Worm (Caenorhabditis elegans) whole organism, L1 larva: ENCODE results near the gene mrpl-44.
A peak's percentile ranks its signal among the peaks of the same experiment; 100 is the strongest.

ENCODE experiments used
- C04F5.9 ChIP-seq: sonication (generic microtip); optimal IDR thresholded peaks from 2 replicates; lab custom pipeline; 2016; ENCODE audit warnings: missing genetic modification characterization, missing compliant biosample characterization
- C34B4.2 ChIP-seq: sonication (generic microtip); optimal IDR thresholded peaks from 2 replicates; lab custom pipeline; 2017; ENCODE audit warnings: mild to moderate bottlenecking, missing genetic modification characterization, missing compliant biosample characterization
- F16B12.6 ChIP-seq: fragments of 150-350 bp; optimal IDR thresholded peaks from 2 replicates; lab custom pipeline; 2014; ENCODE audit warnings: missing biosample characterization, missing genetic modification characterization
- Y116A8C.19 ChIP-seq: sonication (generic microtip); optimal IDR thresholded peaks from 2 replicates; lab custom pipeline; 2016; ENCODE audit warnings: missing compliant biosample characterization, missing genetic modification characterization, borderline replicate concordance
- aha-1 ChIP-seq: fragments of 150-350 bp; optimal IDR thresholded peaks from 2 replicates; lab custom pipeline; 2014; ENCODE audit warnings: missing biosample characterization, missing genetic modification characterization
- alr-1 ChIP-seq: fragments of 200-800 bp; sonication (Bioruptor generic); optimal IDR thresholded peaks from 2 replicates; lab custom pipeline; 2018; ENCODE audit warnings: borderline replicate concordance, mild to moderate bottlenecking, missing genetic modification characterization, missing compliant biosample characterization
- ama-1 ChIP-seq: fragments of 150-350 bp; optimal IDR thresholded peaks from 2 replicates; lab custom pipeline; 2014
- ceh-63 ChIP-seq: fragments of 200-800 bp; sonication (Bioruptor generic); optimal IDR thresholded peaks from 2 replicates; lab custom pipeline; 2018; ENCODE audit warnings: mild to moderate bottlenecking, missing genetic modification characterization, missing compliant biosample characterization
- ceh-88 ChIP-seq: fragments of 200-800 bp; sonication (Bioruptor generic); IDR thresholded peaks from 2 replicates; pipeline ENCODE4 v1.3.6; 2022; ENCODE audit warnings: missing genetic modification characterization, missing compliant biosample characterization
- ces-1 ChIP-seq: fragments of 150-350 bp; optimal IDR thresholded peaks from 2 replicates; lab custom pipeline; 2014; ENCODE audit warnings: missing biosample characterization, missing genetic modification reagents, missing genetic modification characterization
- dpl-1 ChIP-seq, 3 experiments: fragments of 150-350 bp in 2 of 3; sonication (generic microtip) in 1 of 3; optimal IDR thresholded peaks; 2 replicates each; lab custom pipeline; 2014 to 2017; ENCODE audit warnings: missing biosample characterization in 3 of 3, missing genetic modification characterization in 3 of 3, missing genetic modification reagents in 3 of 3
- dsc-1 ChIP-seq: sonication (generic microtip); optimal IDR thresholded peaks from 2 replicates; lab custom pipeline; 2016; ENCODE audit warnings: mild to moderate bottlenecking, missing genetic modification characterization, missing compliant biosample characterization
- elt-3 ChIP-seq, 6 experiments: fragments of 150-350 bp in 1 of 6; sonication (generic microtip); optimal IDR thresholded peaks; 2 replicates each; lab custom pipeline; 2017 to 2018; ENCODE audit warnings: missing biosample characterization in 6 of 6, missing genetic modification characterization in 6 of 6, inconsistent platforms in 1 of 6
- fkh-4 ChIP-seq: sonication (generic microtip); optimal IDR thresholded peaks from 2 replicates; lab custom pipeline; 2016; ENCODE audit warnings: missing compliant biosample characterization, missing genetic modification characterization, borderline replicate concordance
- grh-1 ChIP-seq: fragments of 200-800 bp; sonication (Bioruptor generic); IDR thresholded peaks from 2 replicates; pipeline ENCODE4 v1.3.6; 2022; ENCODE audit warnings: missing genetic modification reagents, missing genetic modification characterization, missing compliant biosample characterization
- hpl-2 ChIP-seq: fragments of 150-350 bp; optimal IDR thresholded peaks from 2 replicates; lab custom pipeline; 2014; ENCODE audit warnings: missing biosample characterization, missing genetic modification reagents, missing genetic modification characterization
- jun-1 ChIP-seq: fragments of 150-350 bp; optimal IDR thresholded peaks from 2 replicates; lab custom pipeline; 2014; ENCODE audit warnings: missing biosample characterization, missing genetic modification reagents, missing genetic modification characterization
- lin-14 ChIP-seq: fragments of 200-800 bp; sonication (Bioruptor generic); optimal IDR thresholded peaks from 2 replicates; lab custom pipeline; 2018; ENCODE audit warnings: mild to moderate bottlenecking, missing genetic modification characterization, moderate library complexity, missing compliant biosample characterization
- lir-3 ChIP-seq: sonication (generic microtip); optimal IDR thresholded peaks from 2 replicates; lab custom pipeline; 2016; ENCODE audit warnings: mild to moderate bottlenecking, missing genetic modification characterization, moderate library complexity, missing compliant biosample characterization; ENCODE audit not compliant: poor library complexity
- lsy-2 ChIP-seq, 2 experiments: fragments of 150-350 bp; optimal IDR thresholded peaks; 2 replicates each; lab custom pipeline; 2014; ENCODE audit warnings: missing biosample characterization in 2 of 2, missing genetic modification characterization in 2 of 2
- mdl-1 ChIP-seq, 2 experiments: fragments of 150-350 bp; optimal IDR thresholded peaks; 2 replicates each; lab custom pipeline; 2014 to 2017; ENCODE audit warnings: missing biosample characterization in 2 of 2, missing genetic modification characterization in 2 of 2, inconsistent platforms in 1 of 2
- mef-2 ChIP-seq: fragments of 150-350 bp; optimal IDR thresholded peaks from 2 replicates; lab custom pipeline; 2014; ENCODE audit warnings: missing biosample characterization, missing genetic modification characterization
- nhr-11 ChIP-seq: fragments of 150-350 bp; optimal IDR thresholded peaks from 2 replicates; lab custom pipeline; 2014; ENCODE audit warnings: missing biosample characterization, missing genetic modification characterization
- nhr-19 ChIP-seq: fragments of 200-800 bp; sonication (Bioruptor generic); conservative IDR thresholded peaks from 2 replicates; pipeline ENCODE4 v1.3.6; 2022; ENCODE audit warnings: missing genetic modification characterization, missing compliant biosample characterization
- nhr-20 ChIP-seq: sonication (generic microtip); optimal IDR thresholded peaks from 2 replicates; lab custom pipeline; 2016; ENCODE audit warnings: mild to moderate bottlenecking, missing genetic modification characterization, missing compliant biosample characterization
- nhr-71 ChIP-seq: sonication (generic microtip); optimal IDR thresholded peaks from 2 replicates; lab custom pipeline; 2016; ENCODE audit warnings: mild to moderate bottlenecking, missing genetic modification characterization, moderate library complexity, missing compliant biosample characterization
- nhr-77 ChIP-seq: fragments of 150-350 bp; optimal IDR thresholded peaks from 2 replicates; lab custom pipeline; 2014; ENCODE audit warnings: missing biosample characterization, missing genetic modification characterization
- rnt-1 ChIP-seq: sonication (generic microtip); optimal IDR thresholded peaks from 2 replicates; lab custom pipeline; 2016; ENCODE audit warnings: mild to moderate bottlenecking, missing genetic modification characterization, moderate library complexity, missing compliant biosample characterization
- snu-23 ChIP-seq: sonication (generic microtip); optimal IDR thresholded peaks from 2 replicates; lab custom pipeline; 2016; ENCODE audit warnings: missing genetic modification characterization, missing compliant biosample characterization
- sptf-1 ChIP-seq: fragments of 150-350 bp; optimal IDR thresholded peaks from 2 replicates; lab custom pipeline; 2014; ENCODE audit warnings: missing biosample characterization, missing genetic modification characterization
- swsn-7 ChIP-seq: sonication (generic microtip); optimal IDR thresholded peaks from 2 replicates; lab custom pipeline; 2016; ENCODE audit warnings: missing genetic modification characterization, missing compliant biosample characterization
- unc-30 ChIP-seq: sonication (generic microtip); optimal IDR thresholded peaks from 2 replicates; lab custom pipeline; 2017; ENCODE audit warnings: missing biosample characterization, missing genetic modification characterization
- unc-86 ChIP-seq: sonication (generic microtip); optimal IDR thresholded peaks from 2 replicates; lab custom pipeline; 2016; ENCODE audit warnings: missing genetic modification characterization, missing compliant biosample characterization
- vab-15 ChIP-seq: sonication (generic microtip); optimal IDR thresholded peaks from 2 replicates; lab custom pipeline; 2017; ENCODE audit warnings: missing genotype, mild to moderate bottlenecking, missing genetic modification characterization, missing compliant biosample characterization
- zag-1 ChIP-seq: fragments of 150-350 bp; optimal IDR thresholded peaks from 2 replicates; lab custom pipeline; 2014; ENCODE audit warnings: missing biosample characterization, missing genetic modification characterization
- ztf-11 ChIP-seq, 2 experiments: sonication (generic microtip); optimal IDR thresholded peaks; 2 replicates each; lab custom pipeline; 2016 to 2017; ENCODE audit warnings: missing genetic modification characterization in 2 of 2, missing biosample characterization in 1 of 2, missing compliant biosample characterization in 1 of 2
- ztf-4 ChIP-seq: fragments of 150-350 bp; optimal IDR thresholded peaks from 2 replicates; lab custom pipeline; 2014; ENCODE audit warnings: missing biosample characterization, missing genetic modification characterization

mrpl-44 gene

ce11 chrIII:9081763-9082162 lies 7.4 kb downstream of the mrpl-44 start, which contains the start of gene far-2:
Gene far-2, plus strand, starts transcription at chrIII:9081828.
- TF ChIP-seq mdl-1 (tag; optimal IDR thresholded peaks at IDR 0.05; lab: Kevin White, UChicago) (no peak), mef-2 (tag; lab: Kevin White, UChicago) (no peak), unc-86 (no peak), ces-1 (GFP tag; lab: Kevin White, UChicago) (no peak), grh-1 (GFP tag; lab: Robert Waterston, UW) (no peak), vab-15 (no peak), aha-1 (tag; lab: Kevin White, UChicago) (no peak), ztf-11 (tag; optimal IDR thresholded peaks at IDR 0.05; lab: Kevin White, UChicago) (no peak), ceh-63 (GFP tag; lab: Kevin White, UChicago) (no peak), C04F5.9 (tag; lab: Kevin White, UChicago) (no peak)

- TF ChIP-seq dsc-1 (peak; percentile 72), nhr-71 (tag; lab: Kevin White, UChicago) (peak; percentile 60), hpl-2 (GFP tag; lab: Kevin White, UChicago) (no peak), rnt-1 (peak; percentile 49), snu-23 (GFP tag; lab: Kevin White, UChicago) (peak; percentile 39), unc-86 (no peak), swsn-7 (peak; percentile 13), nhr-11 (tag; lab: Kevin White, UChicago) (peak; percentile 10), nhr-77 (tag; lab: Kevin White, UChicago) (no peak), ceh-63 (GFP tag; lab: Kevin White, UChicago) (no peak), C34B4.2 (tag; lab: Kevin White, UChicago) (no peak), ama-1 (lab: Kevin White, UChicago) (peak; percentile 49), nhr-20 (tag; lab: Kevin White, UChicago) (peak; percentile 38), lsy-2 (tag; optimal IDR thresholded peaks at IDR 0.05; lab: Kevin White, UChicago) (peak; percentile 12 to 30), nhr-19 (peak; percentile 22), aha-1 (tag; lab: Kevin White, UChicago) (no peak), unc-30 (tag; lab: Kevin White, UChicago) (no peak), lir-3 (peak; percentile 14), lin-14 (peak; percentile 28), elt-3 (tag; optimal IDR thresholded peaks at IDR 0.05; lab: Kevin White, UChicago) (no peak), dpl-1 (GFP tag; optimal IDR thresholded peaks at IDR 0.05; lab: Kevin White, UChicago) (no peak), F16B12.6 (tag; lab: Kevin White, UChicago) (no peak), Y116A8C.19 (tag; lab: Kevin White, UChicago) (no peak), fkh-4 (tag; lab: Kevin White, UChicago) (peak; percentile 48), ztf-4 (tag; lab: Kevin White, UChicago) (no peak)
Observed at ce11 chrIII:9081055-9081454, 8.1 kb downstream of the mrpl-44 start, which contains the start of gene far-1. Gene far-1, minus strand, starts transcription at chrIII:9081179.

- no peak for TF ChIP-seq alr-1 (tag; lab: Kevin White, UChicago)
- TF ChIP-seq dsc-1: peak; percentile 1
- TF ChIP-seq nhr-71 (tag; lab: Kevin White, UChicago): peak; percentile 19
- no peak for TF ChIP-seq grh-1 (GFP tag; lab: Robert Waterston, UW)
- peak; percentile 54 for TF ChIP-seq rnt-1
- no peak for TF ChIP-seq jun-1 (tag; lab: Kevin White, UChicago)
- peak; percentile 3 to 39 for TF ChIP-seq lsy-2 (tag; optimal IDR thresholded peaks at IDR 0.05; lab: Kevin White, UChicago)
- TF ChIP-seq snu-23 (GFP tag; lab: Kevin White, UChicago): peak; percentile 11
- peak; percentile 3 for TF ChIP-seq lin-14
- TF ChIP-seq ama-1 (lab: Kevin White, UChicago): peak; percentile 46
- peak; percentile 1 for TF ChIP-seq swsn-7
Observed at ce11 chrIII:9080127-9080526, 9.0 kb downstream of the mrpl-44 start.

- TF ChIP-seq sptf-1 (tag; lab: Kevin White, UChicago) (no peak), ceh-88 (GFP tag; lab: Robert Waterston, UW) (no peak), nhr-77 (tag; lab: Kevin White, UChicago) (no peak), F16B12.6 (tag; lab: Kevin White, UChicago) (no peak), zag-1 (no peak)
- TF ChIP-seq, all 84 proteins: peak for 0
Observed at ce11 chrIII:9077708-9078107, 11.5 kb downstream of the mrpl-44 start, which contains the start of gene F02A9.1. Gene F02A9.1, minus strand, starts transcription at chrIII:9077808.
